Fruit fly (Drosophila melanogaster) whole organism, adult: ENCODE measurements around the gene alphaTub84D.

Experiments
- CG11617 ChIP-seq: fragments of 200-800 bp; sonication (Bioruptor generic); optimal IDR thresholded peaks from 2 replicates; lab custom pipeline; 2017; ENCODE audit warnings: mild to moderate bottlenecking, missing biosample characterization, missing genetic modification reagents, missing genetic modification characterization
- CG7101 ChIP-seq: fragments of 200-800 bp; sonication (Bioruptor generic); optimal IDR thresholded peaks from 2 replicates; lab custom pipeline; 2018; ENCODE audit warnings: missing biosample characterization, mild to moderate bottlenecking, missing genetic modification characterization, moderate library complexity
- Crg-1 ChIP-seq: fragments of 200-800 bp; sonication (Bioruptor generic); optimal IDR thresholded peaks from 2 replicates; lab custom pipeline; 2016; ENCODE audit warnings: missing biosample characterization, missing genetic modification characterization
- bab1 ChIP-seq: fragments of 200-800 bp; sonication (Bioruptor generic); optimal IDR thresholded peaks from 3 replicates; lab custom pipeline; 2019; ENCODE audit warnings: missing biosample characterization, mild to moderate bottlenecking, missing genetic modification characterization, moderate library complexity
- cnc ChIP-seq, 2 experiments: fragments of >200 bp; optimal IDR thresholded peaks; 2 replicates each; lab custom pipeline; 2017
- ovo ChIP-seq: fragments of 200-800 bp; sonication (Bioruptor generic); optimal IDR thresholded peaks from 2 replicates; lab custom pipeline; 2016; ENCODE audit warnings: missing biosample characterization, missing genetic modification characterization
- pad ChIP-seq: fragments of 200-800 bp; sonication (Bioruptor generic); optimal IDR thresholded peaks from 3 replicates; lab custom pipeline; 2017; ENCODE audit warnings: missing biosample characterization, missing genetic modification characterization, mild to moderate bottlenecking, moderate library complexity, missing genetic modification reagents
- tj ChIP-seq: fragments of 200-800 bp; sonication (Bioruptor generic); optimal IDR thresholded peaks from 3 replicates; lab custom pipeline; 2017; ENCODE audit warnings: missing biosample characterization, mild to moderate bottlenecking, missing genetic modification characterization, moderate library complexity

DNA sequence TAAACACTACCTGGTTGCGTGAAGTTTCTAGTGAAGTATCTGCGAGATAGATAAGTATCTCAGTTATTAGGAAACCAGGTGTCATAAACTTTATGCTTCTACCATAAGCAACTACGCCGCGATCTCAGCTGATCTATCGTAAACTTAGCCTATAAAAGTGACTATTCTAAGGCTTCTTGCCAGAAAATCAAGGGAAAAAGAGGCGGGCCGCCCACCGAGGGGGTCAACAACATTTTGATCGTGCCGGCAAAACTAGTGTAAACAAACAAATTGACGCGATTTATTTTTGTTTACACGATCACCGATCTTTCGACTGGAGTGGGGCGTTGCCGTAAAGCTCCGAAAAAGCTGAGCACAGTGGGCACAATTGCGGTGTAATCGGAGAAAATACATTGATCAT is 6.4 kb upstream of the alphaTub84D start:
- TF ChIP-seq CG11617 (GFP tag; lab: Kevin White, UChicago) (no peak), Crg-1 (no peak), tj (GFP tag; lab: Kevin White, UChicago) (no peak), CG7101 (tag; lab: Kevin White, UChicago) (no peak), bab1 (GFP tag; lab: Kevin White, UChicago) (no peak), cnc (optimal IDR thresholded peaks at IDR 0.05; lab: Kevin White, UChicago) (no peak), ovo (GFP tag; lab: Kevin White, UChicago) (no peak), pad (GFP tag; lab: Kevin White, UChicago) (no peak)
